Fruit fly (Drosophila melanogaster) whole organism, embryonic: ENCODE results near the gene Ns4.
A peak's percentile ranks its signal among the peaks of the same experiment; 100 is the strongest.

Experiments
- Atf-2 ChIP-seq: fragments of 200-800 bp; sonication (Bioruptor generic); optimal IDR thresholded peaks from 2 replicates; lab custom pipeline; 2016; ENCODE audit warnings: missing biosample characterization, missing genetic modification characterization
- Blimp-1 ChIP-seq: fragments of 200-800 bp; sonication (Bioruptor generic); optimal IDR thresholded peaks from 3 replicates; lab custom pipeline; 2018; ENCODE audit warnings: missing biosample characterization, missing genetic modification characterization, mild to moderate bottlenecking, moderate library complexity, missing genetic modification reagents
- CG11504 ChIP-seq: fragments of 200-800 bp; sonication (Bioruptor generic); optimal IDR thresholded peaks from 3 replicates; lab custom pipeline; 2019; ENCODE audit warnings: missing biosample characterization, mild to moderate bottlenecking, missing genetic modification characterization, moderate library complexity
- CG11696 ChIP-seq: fragments of 200-800 bp; sonication (Bioruptor generic); IDR thresholded peaks from 2 replicates; pipeline ENCODE4 v1.3.6; 2022; ENCODE audit warnings: missing biosample characterization, missing genetic modification characterization
- CG1233 ChIP-seq: fragments of 200-800 bp; sonication (Bioruptor generic); optimal IDR thresholded peaks from 4 replicates; lab custom pipeline; 2018; ENCODE audit warnings: missing biosample characterization, mild to moderate bottlenecking, missing genetic modification characterization
- CG13123 ChIP-seq: fragments of 200-800 bp; sonication (Bioruptor generic); optimal IDR thresholded peaks from 2 replicates; lab custom pipeline; 2016; ENCODE audit warnings: missing biosample characterization, missing genetic modification characterization
- CG14014 ChIP-seq: fragments of 200-800 bp; sonication (Bioruptor generic); IDR thresholded peaks from 2 replicates; pipeline ENCODE4 v1.3.6; 2022; ENCODE audit warnings: missing biosample characterization, missing genetic modification characterization
- CG1602 ChIP-seq: fragments of 200-800 bp; sonication (Bioruptor generic); optimal IDR thresholded peaks from 3 replicates; lab custom pipeline; 2016; ENCODE audit warnings: missing biosample characterization, missing genetic modification characterization
- CG17385 ChIP-seq: fragments of 200-800 bp; sonication (Bioruptor generic); optimal IDR thresholded peaks from 3 replicates; lab custom pipeline; 2018; ENCODE audit warnings: missing biosample characterization, mild to moderate bottlenecking, missing genetic modification characterization
- CG17829 ChIP-seq: fragments of 200-800 bp; optimal IDR thresholded peaks from 2 replicates; lab custom pipeline; 2019; ENCODE audit warnings: missing biosample characterization, mild to moderate bottlenecking, missing genetic modification characterization, moderate library complexity
- CG18262 ChIP-seq: fragments of 200-800 bp; optimal IDR thresholded peaks from 3 replicates; lab custom pipeline; 2019; ENCODE audit warnings: missing biosample characterization, mild to moderate bottlenecking, missing genetic modification characterization, moderate library complexity
- CG2678 ChIP-seq: fragments of 200-800 bp; sonication (Bioruptor generic); optimal IDR thresholded peaks from 3 replicates; lab custom pipeline; 2019; ENCODE audit warnings: missing biosample characterization, mild to moderate bottlenecking, missing genetic modification characterization, moderate library complexity
- CG31224 ChIP-seq: fragments of 200-800 bp; sonication (Bioruptor generic); IDR thresholded peaks from 2 replicates; pipeline ENCODE4 v1.3.6; 2022; ENCODE audit warnings: missing biosample characterization, missing genetic modification characterization
- CG42726 ChIP-seq: fragments of 200-800 bp; sonication (Bioruptor generic); IDR thresholded peaks from 2 replicates; pipeline ENCODE4 v1.3.6; 2022; ENCODE audit warnings: missing biosample characterization, missing genetic modification characterization; ENCODE audit not compliant: partially characterized antibody
- CG4328 ChIP-seq: fragments of 200-800 bp; sonication (Bioruptor generic); optimal IDR thresholded peaks from 3 replicates; lab custom pipeline; 2017; ENCODE audit warnings: missing biosample characterization, missing genetic modification reagents, missing genetic modification characterization
- CG6272 ChIP-seq: fragments of 200-800 bp; sonication (Bioruptor generic); IDR thresholded peaks from 2 replicates; pipeline ENCODE4 v1.3.6; 2022; ENCODE audit warnings: missing biosample characterization, missing genetic modification characterization
- CG7271 ChIP-seq: fragments of 200-800 bp; sonication (Bioruptor generic); optimal IDR thresholded peaks from 2 replicates; lab custom pipeline; 2018; ENCODE audit warnings: missing biosample characterization, mild to moderate bottlenecking, missing genetic modification characterization, moderate library complexity
- Chrac-16 ChIP-seq: fragments of 200-800 bp; sonication (Bioruptor generic); optimal IDR thresholded peaks from 3 replicates; lab custom pipeline; 2016; ENCODE audit warnings: missing biosample characterization, missing genetic modification characterization
- D19B ChIP-seq: fragments of 200-800 bp; sonication (Bioruptor generic); optimal IDR thresholded peaks from 2 replicates; lab custom pipeline; 2017; ENCODE audit warnings: missing biosample characterization, mild to moderate bottlenecking, missing genetic modification characterization
- Dbx ChIP-seq: fragments of 200-800 bp; sonication (Bioruptor generic); IDR thresholded peaks from 3 replicates; pipeline ENCODE4 v1.3.6; 2022; ENCODE audit warnings: missing biosample characterization, missing genetic modification characterization
- Dp ChIP-seq: fragments of 200-800 bp; sonication (Bioruptor generic); optimal IDR thresholded peaks from 2 replicates; lab custom pipeline; 2018; ENCODE audit warnings: missing biosample characterization, mild to moderate bottlenecking, missing genetic modification characterization, moderate library complexity
- HLH3B ChIP-seq: fragments of 200-800 bp; sonication (Bioruptor generic); IDR thresholded peaks from 2 replicates; pipeline ENCODE4 v1.3.6; 2022; ENCODE audit warnings: missing biosample characterization, missing genetic modification characterization
- HLH54F ChIP-seq: fragments of 200-800 bp; sonication (Bioruptor generic); optimal IDR thresholded peaks from 3 replicates; lab custom pipeline; 2016; ENCODE audit warnings: missing biosample characterization, missing genetic modification characterization
- Hey ChIP-seq: fragments of 200-800 bp; sonication (Bioruptor generic); optimal IDR thresholded peaks from 3 replicates; lab custom pipeline; 2018; ENCODE audit warnings: missing biosample characterization, mild to moderate bottlenecking, missing genetic modification characterization
- Hr78 ChIP-seq, 2 experiments: fragments of 200-800 bp in 1 of 2; fragments of >200 bp in 1 of 2; sonication (Bioruptor generic) in 1 of 2; optimal IDR thresholded peaks; 2 replicates each; lab custom pipeline; 2017 to 2019; ENCODE audit warnings: missing biosample characterization in 2 of 2, missing genetic modification characterization in 2 of 2, mild to moderate bottlenecking in 1 of 2, moderate library complexity in 1 of 2
- MBD-R2 ChIP-seq: fragments of 200-800 bp; sonication (Bioruptor generic); IDR thresholded peaks from 2 replicates; pipeline ENCODE4 v1.3.6; 2022; ENCODE audit warnings: missing biosample characterization, missing genetic modification characterization
- Meics ChIP-seq: fragments of 200-800 bp; sonication (Bioruptor generic); optimal IDR thresholded peaks from 2 replicates; lab custom pipeline; 2017; ENCODE audit warnings: missing biosample characterization, mild to moderate bottlenecking, missing genetic modification characterization
- Mrtf ChIP-seq: fragments of 200-800 bp; sonication (Bioruptor generic); IDR thresholded peaks from 3 replicates; pipeline ENCODE4 v1.3.6; 2022; ENCODE audit warnings: missing biosample characterization, missing genetic modification characterization
- NfI ChIP-seq: fragments of 200-800 bp; sonication (Bioruptor generic); optimal IDR thresholded peaks from 3 replicates; lab custom pipeline; 2018; ENCODE audit warnings: missing biosample characterization, mild to moderate bottlenecking, missing genetic modification characterization, moderate library complexity
- PHDP ChIP-seq: fragments of 200-800 bp; sonication (Bioruptor generic); optimal IDR thresholded peaks from 3 replicates; lab custom pipeline; 2018; ENCODE audit warnings: missing biosample characterization, mild to moderate bottlenecking, missing genetic modification characterization, moderate library complexity
- Ptx1 ChIP-seq: fragments of 200-800 bp; sonication (Bioruptor generic); IDR thresholded peaks from 2 replicates; pipeline ENCODE4 v1.3.6; 2022; ENCODE audit warnings: missing biosample characterization, missing genetic modification characterization
- Ravus ChIP-seq: fragments of 200-800 bp; sonication (Bioruptor generic); IDR thresholded peaks from 2 replicates; pipeline ENCODE4 v1.3.6; 2022; ENCODE audit warnings: missing biosample characterization, missing genetic modification characterization
- Trl ChIP-seq, 3 experiments: fragments of >200 bp in 2 of 3; fragments of 200-800 bp in 1 of 3; sonication (Bioruptor generic) in 1 of 3; optimal IDR thresholded peaks; 2 replicates in 1 of 3; 3 replicates in 2 of 3; lab custom pipeline; 2016 to 2017; ENCODE audit warnings: missing biosample characterization in 1 of 3, missing genetic modification characterization in 1 of 3
- Xrp1 ChIP-seq: fragments of 200-800 bp; sonication (Bioruptor generic); IDR thresholded peaks from 2 replicates; pipeline ENCODE4 v1.3.6; 2022; ENCODE audit warnings: missing biosample characterization, missing genetic modification characterization
- ara ChIP-seq: fragments of 200-800 bp; sonication (Bioruptor generic); IDR thresholded peaks from 2 replicates; pipeline ENCODE4 v1.3.6; 2022; ENCODE audit warnings: missing biosample characterization, missing genetic modification characterization
- ci ChIP-seq: fragments of 200-800 bp; sonication (Bioruptor generic); IDR thresholded peaks from 3 replicates; pipeline ENCODE4 v1.3.6; 2022; ENCODE audit warnings: missing biosample characterization, missing genetic modification characterization
- cwo ChIP-seq: fragments of 200-800 bp; sonication (Bioruptor generic); optimal IDR thresholded peaks from 3 replicates; lab custom pipeline; 2017; ENCODE audit warnings: missing biosample characterization, missing genetic modification characterization, mild to moderate bottlenecking, moderate library complexity, missing genetic modification reagents
- ems ChIP-seq: fragments of 200-800 bp; sonication (Bioruptor generic); optimal IDR thresholded peaks from 3 replicates; lab custom pipeline; 2016; ENCODE audit warnings: missing biosample characterization, missing genetic modification characterization
- ewg ChIP-seq: fragments of 200-800 bp; sonication (Bioruptor generic); optimal IDR thresholded peaks from 3 replicates; lab custom pipeline; 2017; ENCODE audit warnings: mild to moderate bottlenecking, missing biosample characterization, missing genetic modification reagents, missing genetic modification characterization
- gem ChIP-seq: fragments of 200-800 bp; sonication (Bioruptor generic); optimal IDR thresholded peaks from 2 replicates; lab custom pipeline; 2019; ENCODE audit warnings: missing biosample characterization, mild to moderate bottlenecking, missing genetic modification characterization, moderate library complexity
- her ChIP-seq: fragments of 200-800 bp; sonication (Bioruptor generic); optimal IDR thresholded peaks from 2 replicates; lab custom pipeline; 2016; ENCODE audit warnings: missing biosample characterization, missing genetic modification characterization
- hth ChIP-seq: fragments of >200 bp; optimal IDR thresholded peaks from 2 replicates; lab custom pipeline; 2017; ENCODE audit warnings: inconsistent platforms
- jumu ChIP-seq: fragments of 200-800 bp; sonication (Bioruptor generic); optimal IDR thresholded peaks from 3 replicates; lab custom pipeline; 2016; ENCODE audit warnings: missing biosample characterization, missing genetic modification characterization
- lilli ChIP-seq: fragments of 200-800 bp; sonication (Bioruptor generic); optimal IDR thresholded peaks from 3 replicates; lab custom pipeline; 2016; ENCODE audit warnings: missing biosample characterization, missing genetic modification characterization
- oc ChIP-seq: fragments of 200-800 bp; sonication (Bioruptor generic); optimal IDR thresholded peaks from 2 replicates; lab custom pipeline; 2018; ENCODE audit warnings: missing biosample characterization, mild to moderate bottlenecking, missing genetic modification characterization, moderate library complexity
- so ChIP-seq: fragments of 200-800 bp; sonication (Bioruptor generic); IDR thresholded peaks from 3 replicates; pipeline ENCODE4 v1.3.6; 2022; ENCODE audit warnings: missing biosample characterization, missing genetic modification characterization
- sob ChIP-seq: fragments of 200-800 bp; sonication (Bioruptor generic); IDR thresholded peaks from 2 replicates; pipeline ENCODE4 v1.3.6; 2022; ENCODE audit warnings: missing biosample characterization, missing genetic modification characterization
- sr ChIP-seq: fragments of 200-800 bp; sonication (Bioruptor generic); IDR thresholded peaks from 3 replicates; pipeline ENCODE4 v1.3.6; 2022; ENCODE audit warnings: missing biosample characterization, missing genetic modification characterization

Ns4 gene

dm6 chr2L:20714468-20715404 is 37.5 kb upstream of the Ns4 start, which contains the start of gene Hr38 (continued):
- TF ChIP-seq ci (GFP tag; lab: Robert Waterston, UW) (peak; percentile 65; the same call in 2 of the 3 replicates), CG31224 (no peak), PHDP (tag; lab: Kevin White, UChicago) (peak; percentile 62), jumu (GFP tag; lab: Kevin White, UChicago) (peak; percentile 28), CG14014 (peak; percentile 44), MBD-R2 (GFP tag; lab: Robert Waterston, UW) (no peak), lilli (GFP tag; lab: Kevin White, UChicago) (peak; percentile 49), CG4328 (no peak), HLH54F (GFP tag; lab: Kevin White, UChicago) (peak; percentile 43), oc (tag; lab: Kevin White, UChicago) (no peak), her (GFP tag; lab: Kevin White, UChicago) (peak; percentile 41), Ptx1 (GFP tag; lab: Robert Waterston, UW) (peak; percentile 57), Meics (GFP tag; lab: Kevin White, UChicago) (peak; percentile 73), hth (lab: Kevin White, UChicago) (no peak), CG11696 (no peak), Mrtf (GFP tag; lab: Robert Waterston, UW) (0 out of 3 replicates have a peak, but pooled peaks have one; percentile 35), ewg (GFP tag; lab: Kevin White, UChicago) (peak; percentile 95), CG11504 (tag; lab: Kevin White, UChicago) (peak; percentile 68), so (GFP tag; lab: Robert Waterston, UW) (no peak), sob (GFP tag; lab: Robert Waterston, UW) (0 out of 2 replicates have a peak, but pooled peaks have one; percentile 18), ems (GFP tag; lab: Kevin White, UChicago) (no peak), HLH3B (GFP tag; lab: Robert Waterston, UW) (peak; percentile 41), Trl (optimal IDR thresholded peaks at IDR 0.05; lab: Kevin White, UChicago) (peak; percentile 73 to 80), Trl (GFP tag; optimal IDR thresholded peaks at IDR 0.05; lab: Kevin White, UChicago) (peak; percentile 26), CG42726 (GFP tag; lab: Robert Waterston, UW) (0 out of 2 replicates have a peak, but pooled peaks have one; percentile 25), Atf-2 (GFP tag; lab: Kevin White, UChicago) (no peak), Xrp1 (GFP tag; lab: Robert Waterston, UW) (peak; percentile 23; the same call in 1 of the 2 replicates), CG17385 (GFP tag; lab: Kevin White, UChicago) (peak; percentile 26), D19B (GFP tag; lab: Kevin White, UChicago) (peak; percentile 55), gem (tag; lab: Kevin White, UChicago) (peak; percentile 69), Hey (tag; lab: Kevin White, UChicago) (no peak), Dp (GFP tag; lab: Kevin White, UChicago) (no peak), cwo (peak; percentile 59), Dbx (GFP tag; lab: Robert Waterston, UW) (peak; percentile 20; the same call in 1 of the 3 replicates), Ravus (GFP tag; lab: Robert Waterston, UW) (no peak), NfI (GFP tag; lab: Kevin White, UChicago) (peak; percentile 41), CG6272 (GFP tag; lab: Robert Waterston, UW) (no peak), CG7271 (tag; lab: Kevin White, UChicago) (no peak), CG18262 (tag; lab: Kevin White, UChicago) (no peak), CG1233 (no peak), CG2678 (tag; lab: Kevin White, UChicago) (peak; percentile 85), Blimp-1 (GFP tag; lab: Kevin White, UChicago) (peak; percentile 99), Hr78 (GFP tag; optimal IDR thresholded peaks at IDR 0.05; lab: Kevin White, UChicago) (peak in 1 of 2 experiments; percentile 58), ara (GFP tag; lab: Robert Waterston, UW) (0 out of 2 replicates have a peak, but pooled peaks have one; percentile 27), CG17829 (no peak), sr (GFP tag; lab: Robert Waterston, UW) (no peak), CG1602 (peak; percentile 8), CG13123 (GFP tag; lab: Kevin White, UChicago) (no peak), Chrac-16 (GFP tag; lab: Kevin White, UChicago) (peak; percentile 13)
